Fruit fly (Drosophila melanogaster) whole organism, embryonic: ENCODE data around the gene CG7974.

Experiments
- Abd-B ChIP-seq: fragments of 200-800 bp; sonication (Bioruptor generic); optimal IDR thresholded peaks from 2 replicates; lab custom pipeline; 2018; ENCODE audit warnings: missing biosample characterization, mild to moderate bottlenecking, missing genetic modification characterization, moderate library complexity
- C15 ChIP-seq: fragments of 200-800 bp; sonication (Bioruptor generic); IDR thresholded peaks from 3 replicates; pipeline ENCODE4 v1.3.6; 2022; ENCODE audit warnings: missing biosample characterization, missing genetic modification characterization
- CG10959 ChIP-seq: fragments of 200-800 bp; sonication (Bioruptor generic); IDR thresholded peaks from 2 replicates; pipeline ENCODE4 v1.3.6; 2022; ENCODE audit warnings: missing biosample characterization, missing genetic modification characterization
- CG11504 ChIP-seq: fragments of 200-800 bp; sonication (Bioruptor generic); optimal IDR thresholded peaks from 3 replicates; lab custom pipeline; 2019; ENCODE audit warnings: missing biosample characterization, mild to moderate bottlenecking, missing genetic modification characterization, moderate library complexity
- CG12155 ChIP-seq: fragments of 200-800 bp; sonication (Bioruptor generic); optimal IDR thresholded peaks from 3 replicates; lab custom pipeline; 2016; ENCODE audit warnings: missing biosample characterization, missing genetic modification characterization
- CG12219 ChIP-seq: fragments of 200-800 bp; sonication (Bioruptor generic); optimal IDR thresholded peaks from 3 replicates; lab custom pipeline; 2018; ENCODE audit warnings: missing biosample characterization, mild to moderate bottlenecking, missing genetic modification characterization
- CG13424 ChIP-seq: fragments of 200-800 bp; sonication (Bioruptor generic); optimal IDR thresholded peaks from 2 replicates; lab custom pipeline; 2019; ENCODE audit warnings: missing biosample characterization, mild to moderate bottlenecking, missing genetic modification characterization, moderate library complexity
- CG15514 ChIP-seq: fragments of 200-800 bp; sonication (Bioruptor generic); optimal IDR thresholded peaks from 3 replicates; lab custom pipeline; 2017; ENCODE audit warnings: missing biosample characterization, missing genetic modification characterization, mild to moderate bottlenecking, moderate library complexity, missing genetic modification reagents
- CG17612 ChIP-seq: fragments of 200-800 bp; sonication (Bioruptor generic); IDR thresholded peaks from 2 replicates; pipeline ENCODE4 v1.3.6; 2022; ENCODE audit warnings: missing biosample characterization, missing genetic modification characterization
- CG1792 ChIP-seq: fragments of 200-800 bp; sonication (Bioruptor generic); optimal IDR thresholded peaks from 2 replicates; lab custom pipeline; 2016; ENCODE audit warnings: missing biosample characterization, missing genetic modification characterization
- CG31224 ChIP-seq: fragments of 200-800 bp; sonication (Bioruptor generic); IDR thresholded peaks from 2 replicates; pipeline ENCODE4 v1.3.6; 2022; ENCODE audit warnings: missing biosample characterization, missing genetic modification characterization
- CG31388 ChIP-seq: fragments of 200-800 bp; sonication (Bioruptor generic); optimal IDR thresholded peaks from 2 replicates; lab custom pipeline; 2016; ENCODE audit warnings: missing biosample characterization, missing genetic modification characterization
- CG33213 ChIP-seq: fragments of 200-800 bp; sonication (Bioruptor generic); optimal IDR thresholded peaks from 3 replicates; lab custom pipeline; 2016; ENCODE audit warnings: missing biosample characterization, missing genetic modification characterization
- CG33557 ChIP-seq: fragments of 200-800 bp; sonication (Bioruptor generic); optimal IDR thresholded peaks from 2 replicates; lab custom pipeline; 2019; ENCODE audit warnings: missing biosample characterization, mild to moderate bottlenecking, missing genetic modification characterization, moderate library complexity
- CG4282 ChIP-seq: fragments of 200-800 bp; sonication (Bioruptor generic); optimal IDR thresholded peaks from 2 replicates; lab custom pipeline; 2016; ENCODE audit warnings: missing biosample characterization, missing genetic modification characterization
- CG5180 ChIP-seq: fragments of 200-800 bp; sonication (Bioruptor generic); optimal IDR thresholded peaks from 3 replicates; lab custom pipeline; 2017; ENCODE audit warnings: missing biosample characterization, missing genetic modification characterization, mild to moderate bottlenecking, moderate library complexity, missing genetic modification reagents
- CG7357 ChIP-seq: fragments of 200-800 bp; sonication (Bioruptor generic); IDR thresholded peaks from 3 replicates; pipeline ENCODE4 v1.3.6; 2022; ENCODE audit warnings: missing biosample characterization, missing genetic modification characterization
- CG7928 ChIP-seq: fragments of 200-800 bp; sonication (Bioruptor generic); optimal IDR thresholded peaks from 2 replicates; lab custom pipeline; 2017; ENCODE audit warnings: missing biosample characterization, mild to moderate bottlenecking, missing genetic modification characterization
- Dp ChIP-seq: fragments of 200-800 bp; sonication (Bioruptor generic); optimal IDR thresholded peaks from 2 replicates; lab custom pipeline; 2018; ENCODE audit warnings: missing biosample characterization, mild to moderate bottlenecking, missing genetic modification characterization, moderate library complexity
- Drgx ChIP-seq: fragments of 200-800 bp; sonication (Bioruptor generic); IDR thresholded peaks from 2 replicates; pipeline ENCODE4 v1.3.6; 2022; ENCODE audit warnings: missing biosample characterization, missing genetic modification characterization
- E2f2 ChIP-seq: fragments of 200-800 bp; sonication (Bioruptor generic); IDR thresholded peaks from 2 replicates; pipeline ENCODE4 v1.3.6; 2022; ENCODE audit warnings: missing biosample characterization, missing genetic modification characterization
- Elba2 ChIP-seq: fragments of 200-800 bp; sonication (Bioruptor generic); optimal IDR thresholded peaks from 3 replicates; lab custom pipeline; 2016; ENCODE audit warnings: missing biosample characterization, missing genetic modification characterization
- Gug ChIP-seq: fragments of 200-800 bp; sonication (Bioruptor generic); IDR thresholded peaks from 4 replicates; pipeline ENCODE4 v1.3.6; 2022; ENCODE audit warnings: missing biosample characterization, missing genetic modification characterization
- Med ChIP-seq: fragments of 200-800 bp; sonication (Bioruptor generic); peaks from one replicate; lab custom pipeline; 2016; ENCODE audit warnings: missing biosample characterization, missing genetic modification characterization, mild to moderate bottlenecking, inconsistent platforms, moderate library complexity
- Pdp1 ChIP-seq, 2 experiments: fragments of 200-800 bp; sonication (Bioruptor generic); optimal IDR thresholded peaks; 3 replicates each; lab custom pipeline; 2016; ENCODE audit warnings: missing biosample characterization in 2 of 2, missing genetic modification characterization in 2 of 2, mild to moderate bottlenecking in 1 of 2, moderate library complexity in 1 of 2
- Ssrp ChIP-seq: fragments of 200-800 bp; sonication (Bioruptor generic); optimal IDR thresholded peaks from 2 replicates; lab custom pipeline; 2018; ENCODE audit warnings: missing biosample characterization, mild to moderate bottlenecking, missing genetic modification characterization, moderate library complexity
- Xrp1 ChIP-seq: fragments of 200-800 bp; sonication (Bioruptor generic); IDR thresholded peaks from 2 replicates; pipeline ENCODE4 v1.3.6; 2022; ENCODE audit warnings: missing biosample characterization, missing genetic modification characterization
- ac ChIP-seq: fragments of 200-800 bp; sonication (Bioruptor generic); optimal IDR thresholded peaks from 3 replicates; lab custom pipeline; 2017; ENCODE audit warnings: missing biosample characterization, mild to moderate bottlenecking, missing genetic modification characterization
- ara ChIP-seq: fragments of 200-800 bp; sonication (Bioruptor generic); IDR thresholded peaks from 2 replicates; pipeline ENCODE4 v1.3.6; 2022; ENCODE audit warnings: missing biosample characterization, missing genetic modification characterization
- az2 ChIP-seq: fragments of 200-800 bp; sonication (Bioruptor generic); optimal IDR thresholded peaks from 3 replicates; lab custom pipeline; 2016; ENCODE audit warnings: missing biosample characterization, missing genetic modification characterization
- bigmax ChIP-seq: fragments of 200-800 bp; sonication (Bioruptor generic); optimal IDR thresholded peaks from 2 replicates; lab custom pipeline; 2018; ENCODE audit warnings: missing biosample characterization, mild to moderate bottlenecking, missing genetic modification characterization
- bsh ChIP-seq, 2 experiments: fragments of 200-800 bp; sonication (Bioruptor generic); optimal IDR thresholded peaks; 2 replicates each; lab custom pipeline; 2017 to 2018; ENCODE audit warnings: mild to moderate bottlenecking in 2 of 2, missing biosample characterization in 2 of 2, missing genetic modification characterization in 2 of 2, moderate library complexity in 1 of 2
- cas ChIP-seq: fragments of 200-800 bp; sonication (Bioruptor generic); IDR thresholded peaks from 2 replicates; pipeline ENCODE4 v1.3.6; 2022; ENCODE audit warnings: missing biosample characterization, missing genetic modification characterization
- chif ChIP-seq, 2 experiments: fragments of 200-800 bp; sonication (Bioruptor generic); optimal IDR thresholded peaks; 3 replicates each; lab custom pipeline; 2016; ENCODE audit warnings: missing biosample characterization in 2 of 2, missing genetic modification characterization in 2 of 2
- chn ChIP-seq: fragments of 200-800 bp; sonication (Bioruptor generic); optimal IDR thresholded peaks from 2 replicates; lab custom pipeline; 2016; ENCODE audit warnings: missing biosample characterization, missing genetic modification characterization
- gfzf ChIP-seq: fragments of 200-800 bp; sonication (Bioruptor generic); optimal IDR thresholded peaks from 2 replicates; lab custom pipeline; 2016; ENCODE audit warnings: missing biosample characterization, mild to moderate bottlenecking, missing genetic modification characterization, moderate library complexity
- knrl ChIP-seq: fragments of 200-800 bp; sonication (Bioruptor generic); IDR thresholded peaks from 3 replicates; pipeline ENCODE4 v1.3.6; 2022; ENCODE audit warnings: missing biosample characterization, missing genetic modification characterization; ENCODE audit not compliant: partially characterized antibody
- lmd ChIP-seq: fragments of 200-800 bp; sonication (Bioruptor generic); IDR thresholded peaks from 2 replicates; pipeline ENCODE4 v1.3.6; 2022; ENCODE audit warnings: missing biosample characterization, missing genetic modification characterization
- nau ChIP-seq: fragments of 200-800 bp; sonication (Bioruptor generic); optimal IDR thresholded peaks from 3 replicates; lab custom pipeline; 2017; ENCODE audit warnings: missing biosample characterization, mild to moderate bottlenecking, missing genetic modification characterization, missing genetic modification reagents
- psq ChIP-seq: fragments of 200-800 bp; sonication (Bioruptor generic); optimal IDR thresholded peaks from 2 replicates; lab custom pipeline; 2017; ENCODE audit warnings: missing biosample characterization, missing genetic modification characterization
- pzg ChIP-seq: fragments of 200-800 bp; sonication (Bioruptor generic); optimal IDR thresholded peaks from 3 replicates; lab custom pipeline; 2018; ENCODE audit warnings: missing biosample characterization, mild to moderate bottlenecking, missing genetic modification characterization, moderate library complexity
- sqz ChIP-seq: fragments of 200-800 bp; sonication (Bioruptor generic); optimal IDR thresholded peaks from 3 replicates; lab custom pipeline; 2018; ENCODE audit warnings: missing biosample characterization, mild to moderate bottlenecking, missing genetic modification characterization
- tio ChIP-seq: fragments of 200-800 bp; sonication (Bioruptor generic); optimal IDR thresholded peaks from 2 replicates; lab custom pipeline; 2017; ENCODE audit warnings: missing biosample characterization, missing genetic modification characterization, inconsistent platforms
- tna ChIP-seq: fragments of 200-800 bp; sonication (Bioruptor generic); IDR thresholded peaks from 2 replicates; pipeline ENCODE4 v1.3.6; 2022; ENCODE audit warnings: missing biosample characterization, missing genetic modification characterization; ENCODE audit not compliant: partially characterized antibody
- tx ChIP-seq: fragments of 200-800 bp; sonication (Bioruptor generic); optimal IDR thresholded peaks from 2 replicates; lab custom pipeline; 2016; ENCODE audit warnings: missing biosample characterization, missing genetic modification characterization
- vnd ChIP-seq: fragments of 200-800 bp; sonication (Bioruptor generic); IDR thresholded peaks from 3 replicates; pipeline ENCODE4 v1.3.6; 2022; ENCODE audit warnings: missing biosample characterization, missing genetic modification characterization; ENCODE audit not compliant: partially characterized antibody
- vvl ChIP-seq: fragments of 200-800 bp; sonication (Bioruptor generic); IDR thresholded peaks from 2 replicates; pipeline ENCODE4 v1.3.6; 2022; ENCODE audit warnings: missing biosample characterization, missing genetic modification characterization

The CG7974 gene

dm6 chr3L:1636886-1637285 is 28.1 kb upstream of the CG7974 start (continued):
- TF ChIP-seq Gug (no peak), CG10959 (GFP tag; lab: Robert Waterston, UW) (no peak), CG31224 (GFP tag; lab: Robert Waterston, UW) (no peak), Pdp1 (GFP tag; optimal IDR thresholded peaks at IDR 0.05; lab: Kevin White, UChicago) (no peak), sqz (GFP tag; lab: Kevin White, UChicago) (no peak), Ssrp (tag; lab: Kevin White, UChicago) (no peak), Med (GFP tag; lab: Kevin White, UChicago) (peak; percentile 50), CG15514 (GFP tag; lab: Kevin White, UChicago) (no peak), CG17612 (no peak), CG5180 (no peak), CG1792 (GFP tag; lab: Kevin White, UChicago) (no peak), Elba2 (peak; percentile 12), CG13424 (tag; lab: Kevin White, UChicago) (no peak), CG33213 (GFP tag; lab: Kevin White, UChicago) (no peak)

- TF ChIP-seq CG12155 (GFP tag; lab: Kevin White, UChicago), result peak; percentile 85
- TF ChIP-seq pzg (GFP tag; lab: Kevin White, UChicago), result peak; percentile 1
- TF ChIP-seq E2f2 (GFP tag; lab: Robert Waterston, UW), result peak; percentile 44; the same call in 1 of the 2 replicates
- peak; percentile 48 for TF ChIP-seq Dp (GFP tag; lab: Kevin White, UChicago)
- TF ChIP-seq az2 (GFP tag; lab: Kevin White, UChicago), result no peak
Observed at dm6 chr3L:1637652-1638051, 27.3 kb upstream of the CG7974 start, which contains the start of gene nSyb. Gene nSyb (minus strand): TSS chr3L:1637752.

- TF ChIP-seq CG33557 (GFP tag; lab: Kevin White, UChicago) (peak; percentile 61), bsh (GFP tag; optimal IDR thresholded peaks at IDR 0.05; lab: Kevin White, UChicago) (peak in 1 of 2 experiments; percentile 67), tna (GFP tag; lab: Robert Waterston, UW) (0 out of 2 replicates have a peak, but pooled peaks have one; percentile 9), Drgx (GFP tag; lab: Robert Waterston, UW) (peak; percentile 43; the same call in 1 of the 2 replicates), bigmax (GFP tag; lab: Kevin White, UChicago) (no peak), knrl (GFP tag; lab: Robert Waterston, UW) (peak; percentile 87), chif (GFP tag; optimal IDR thresholded peaks at IDR 0.05; lab: Kevin White, UChicago) (peak; percentile 70 to 84), Abd-B (peak; percentile 86), tx (GFP tag; lab: Kevin White, UChicago) (peak; percentile 76), cas (GFP tag; lab: Robert Waterston, UW) (peak; percentile 75), nau (GFP tag; lab: Kevin White, UChicago) (no peak), CG7928 (GFP tag; lab: Kevin White, UChicago) (peak; percentile 2), gfzf (peak; percentile 64), CG12219 (GFP tag; lab: Kevin White, UChicago) (no peak), tio (no peak), vvl (GFP tag; lab: Robert Waterston, UW) (peak; percentile 81), lmd (peak; percentile 89), chn (GFP tag; lab: Kevin White, UChicago) (peak; percentile 78), CG11504 (tag; lab: Kevin White, UChicago) (no peak), ac (GFP tag; lab: Kevin White, UChicago) (no peak), ara (peak; percentile 67), Xrp1 (GFP tag; lab: Robert Waterston, UW) (peak; percentile 76), CG4282 (no peak), C15 (GFP tag; lab: Robert Waterston, UW) (peak; percentile 46; the same call in 1 of the 3 replicates), vnd (GFP tag; lab: Robert Waterston, UW) (peak; percentile 84), psq (GFP tag; lab: Kevin White, UChicago) (peak; percentile 29), CG1792 (GFP tag; lab: Kevin White, UChicago) (peak; percentile 74), CG7357 (GFP tag; lab: Robert Waterston, UW) (peak; percentile 75), CG31388 (GFP tag; lab: Kevin White, UChicago) (peak; percentile 43)
Observed at dm6 chr3L:1639185-1639812, 25.6 kb upstream of the CG7974 start, which contains the start of the genes Mettl2 and Bgb. Gene Mettl2 (minus strand): TSS chr3L:1639235. Gene Bgb (plus strand): TSS chr3L:1639711.
